Worm (Caenorhabditis elegans) whole organism, L2 larva: ENCODE results near the gene eef-1A.2.
A peak's percentile ranks its signal among the peaks of the same experiment; 100 is the strongest.

Experiments
- C34F6.9 ChIP-seq: fragments of 150-350 bp; optimal IDR thresholded peaks from 2 replicates; lab custom pipeline; 2014; ENCODE audit warnings: missing biosample characterization, missing genetic modification characterization
- F13H6.1 ChIP-seq: sonication (generic microtip); optimal IDR thresholded peaks from 2 replicates; lab custom pipeline; 2016; ENCODE audit warnings: missing genetic modification characterization, missing compliant biosample characterization
- R02D3.7 ChIP-seq: fragments of 150-350 bp; optimal IDR thresholded peaks from 2 replicates; lab custom pipeline; 2014; ENCODE audit warnings: missing biosample characterization, missing genetic modification characterization
- Y55F3AM.14 ChIP-seq: fragments of 200-800 bp; sonication (Bioruptor generic); optimal IDR thresholded peaks from 2 replicates; lab custom pipeline; 2018; ENCODE audit warnings: mild to moderate bottlenecking, missing genetic modification characterization, missing compliant biosample characterization
- ZK546.5 ChIP-seq: sonication (generic microtip); optimal IDR thresholded peaks from 2 replicates; lab custom pipeline; 2017; ENCODE audit warnings: missing biosample characterization, missing genetic modification characterization
- alr-1 ChIP-seq: fragments of 150-350 bp; optimal IDR thresholded peaks from 2 replicates; lab custom pipeline; 2014; ENCODE audit warnings: missing biosample characterization, missing genetic modification characterization
- aly-2 ChIP-seq: fragments of 150-350 bp; optimal IDR thresholded peaks from 2 replicates; lab custom pipeline; 2014; ENCODE audit warnings: missing biosample characterization, missing genetic modification characterization
- ama-1 ChIP-seq: fragments of 150-350 bp; optimal IDR thresholded peaks from 2 replicates; lab custom pipeline; 2018; ENCODE audit warnings: inconsistent platforms
- blmp-1 ChIP-seq: sonication (generic microtip); optimal IDR thresholded peaks from 2 replicates; lab custom pipeline; 2017; ENCODE audit warnings: missing genetic modification characterization, mild to moderate bottlenecking, missing compliant biosample characterization, antibody characterized with exemption, moderate library complexity; ENCODE audit not compliant: insufficient read depth
- ceh-16 ChIP-seq: fragments of 150-350 bp; optimal IDR thresholded peaks from 2 replicates; lab custom pipeline; 2014; ENCODE audit warnings: missing biosample characterization, missing genetic modification characterization
- ceh-82 ChIP-seq: fragments of 150-350 bp; optimal IDR thresholded peaks from 2 replicates; lab custom pipeline; 2014; ENCODE audit warnings: missing biosample characterization, missing genetic modification characterization
- crh-2 ChIP-seq: sonication (generic microtip); optimal IDR thresholded peaks from 2 replicates; lab custom pipeline; 2017; ENCODE audit warnings: missing biosample characterization, missing genetic modification characterization
- dmd-4 ChIP-seq: sonication (generic microtip); optimal IDR thresholded peaks from 2 replicates; lab custom pipeline; 2017; ENCODE audit warnings: missing biosample characterization, missing genetic modification characterization
- egl-27 ChIP-seq: sonication (generic microtip); optimal IDR thresholded peaks from 3 replicates; lab custom pipeline; 2017; ENCODE audit warnings: missing biosample characterization, missing genetic modification reagents, missing genetic modification characterization
- elt-1 ChIP-seq: fragments of 150-350 bp; optimal IDR thresholded peaks from 2 replicates; lab custom pipeline; 2014; ENCODE audit warnings: missing biosample characterization, missing genetic modification characterization
- elt-3 ChIP-seq: sonication (generic microtip); optimal IDR thresholded peaks from 2 replicates; lab custom pipeline; 2017; ENCODE audit warnings: missing biosample characterization, missing genetic modification characterization
- fos-1 ChIP-seq: fragments of 150-350 bp; optimal IDR thresholded peaks from 2 replicates; lab custom pipeline; 2014; ENCODE audit warnings: missing biosample characterization, missing genetic modification characterization
- gmeb-1 ChIP-seq: fragments of 150-350 bp; optimal IDR thresholded peaks from 2 replicates; lab custom pipeline; 2014; ENCODE audit warnings: missing biosample characterization, missing genetic modification characterization
- lin-11 ChIP-seq: fragments of 150-350 bp; sonication (generic microtip); optimal IDR thresholded peaks from 2 replicates; lab custom pipeline; 2014; ENCODE audit warnings: missing biosample characterization, missing genetic modification characterization, inconsistent platforms, mixed read lengths
- lin-13 ChIP-seq: fragments of 150-350 bp; optimal IDR thresholded peaks from 2 replicates; lab custom pipeline; 2014; ENCODE audit warnings: missing biosample characterization, missing genetic modification reagents, missing genetic modification characterization
- lin-39 ChIP-seq: fragments of 150-350 bp; optimal IDR thresholded peaks from 2 replicates; lab custom pipeline; 2014; ENCODE audit warnings: missing biosample characterization, missing genetic modification reagents, missing genetic modification characterization
- lsy-2 ChIP-seq, 2 experiments: fragments of 150-350 bp in 1 of 2; sonication (generic microtip) in 1 of 2; optimal IDR thresholded peaks; 2 replicates each; lab custom pipeline; 2014 to 2017; ENCODE audit warnings: missing biosample characterization in 2 of 2, missing genetic modification characterization in 2 of 2
- mab-5 ChIP-seq: fragments of 150-350 bp; optimal IDR thresholded peaks from 2 replicates; lab custom pipeline; 2014; ENCODE audit warnings: missing biosample characterization, missing genetic modification characterization
- mbf-1 ChIP-seq: sonication (generic microtip); optimal IDR thresholded peaks from 2 replicates; lab custom pipeline; 2017; ENCODE audit warnings: missing biosample characterization, missing genetic modification characterization
- mdl-1 ChIP-seq, 2 experiments: fragments of 150-350 bp in 1 of 2; sonication (generic microtip) in 1 of 2; optimal IDR thresholded peaks; 2 replicates each; lab custom pipeline; 2017; ENCODE audit warnings: missing biosample characterization in 2 of 2, missing genetic modification characterization in 2 of 2
- nhr-10 ChIP-seq: sonication (generic microtip); optimal IDR thresholded peaks from 2 replicates; lab custom pipeline; 2017; ENCODE audit warnings: missing biosample characterization, missing genetic modification characterization
- nhr-11 ChIP-seq: fragments of 150-350 bp; optimal IDR thresholded peaks from 2 replicates; lab custom pipeline; 2014; ENCODE audit warnings: missing biosample characterization, missing genetic modification characterization
- nhr-12 ChIP-seq: fragments of 150-350 bp; optimal IDR thresholded peaks from 2 replicates; lab custom pipeline; 2014; ENCODE audit warnings: missing biosample characterization, missing genetic modification characterization
- nhr-129 ChIP-seq: fragments of 150-350 bp; optimal IDR thresholded peaks from 2 replicates; lab custom pipeline; 2014; ENCODE audit warnings: missing biosample characterization, missing genetic modification characterization
- nhr-21 ChIP-seq: fragments of 150-350 bp; optimal IDR thresholded peaks from 2 replicates; lab custom pipeline; 2014; ENCODE audit warnings: missing biosample characterization, missing genetic modification characterization
- nhr-23 ChIP-seq: fragments of 150-350 bp; optimal IDR thresholded peaks from 2 replicates; lab custom pipeline; 2014; ENCODE audit warnings: missing biosample characterization, missing genetic modification reagents, missing genetic modification characterization
- nhr-237 ChIP-seq: fragments of 150-350 bp; optimal IDR thresholded peaks from 2 replicates; lab custom pipeline; 2014; ENCODE audit warnings: missing biosample characterization, missing genetic modification characterization
- nhr-25 ChIP-seq: fragments of 150-350 bp; sonication (generic microtip); optimal IDR thresholded peaks from 3 replicates; lab custom pipeline; 2014; ENCODE audit warnings: missing biosample characterization, missing genetic modification characterization
- nhr-6 ChIP-seq: fragments of 150-350 bp; optimal IDR thresholded peaks from 2 replicates; lab custom pipeline; 2014; ENCODE audit warnings: missing biosample characterization, missing genetic modification characterization
- nhr-77 ChIP-seq: fragments of 150-350 bp; optimal IDR thresholded peaks from 2 replicates; lab custom pipeline; 2014; ENCODE audit warnings: missing biosample characterization, missing genetic modification characterization
- peb-1 ChIP-seq: fragments of 150-350 bp; optimal IDR thresholded peaks from 2 replicates; lab custom pipeline; 2014; ENCODE audit warnings: missing biosample characterization, missing genetic modification characterization
- sem-4 ChIP-seq: fragments of 150-350 bp; optimal IDR thresholded peaks from 2 replicates; lab custom pipeline; 2014; ENCODE audit warnings: missing biosample characterization, missing genetic modification reagents, missing genetic modification characterization
- skn-1 ChIP-seq: sonication (generic microtip); optimal IDR thresholded peaks from 2 replicates; lab custom pipeline; 2017; ENCODE audit warnings: missing biosample characterization, missing genetic modification characterization
- sma-3 ChIP-seq: sonication (generic microtip); optimal IDR thresholded peaks from 2 replicates; lab custom pipeline; 2016; ENCODE audit warnings: missing genetic modification reagents, missing genetic modification characterization, missing compliant biosample characterization
- sma-9 ChIP-seq, 2 experiments: fragments of 150-350 bp in 1 of 2; sonication (generic microtip) in 1 of 2; optimal IDR thresholded peaks; 2 replicates each; lab custom pipeline; 2014 to 2016; ENCODE audit warnings: missing genetic modification characterization in 2 of 2, mild to moderate bottlenecking in 1 of 2, missing biosample characterization in 1 of 2, missing compliant biosample characterization in 1 of 2, missing genetic modification reagents in 1 of 2, moderate library complexity in 1 of 2
- snpc-4 ChIP-seq: fragments of 150-350 bp; optimal IDR thresholded peaks from 2 replicates; lab custom pipeline; 2014; ENCODE audit warnings: missing biosample characterization, missing genetic modification characterization
- unc-39 ChIP-seq: fragments of 150-350 bp; optimal IDR thresholded peaks from 2 replicates; lab custom pipeline; 2014; ENCODE audit warnings: missing biosample characterization, missing genetic modification characterization
- unc-55 ChIP-seq: fragments of 150-350 bp; sonication (generic microtip); optimal IDR thresholded peaks from 3 replicates; lab custom pipeline; 2014; ENCODE audit warnings: missing biosample characterization, missing genetic modification reagents, missing genetic modification characterization
- unc-62 ChIP-seq: fragments of 150-350 bp; optimal IDR thresholded peaks from 2 replicates; lab custom pipeline; 2014; ENCODE audit warnings: missing biosample characterization, missing genetic modification reagents, missing genetic modification characterization
- zag-1 ChIP-seq: fragments of 150-350 bp; optimal IDR thresholded peaks from 2 replicates; lab custom pipeline; 2014; ENCODE audit warnings: missing biosample characterization, missing genetic modification characterization
- ztf-1 ChIP-seq: fragments of 200-800 bp; sonication (Bioruptor generic); conservative IDR thresholded peaks from 2 replicates; pipeline ENCODE4 v1.3.6; 2022; ENCODE audit warnings: missing genetic modification characterization, missing compliant biosample characterization
- ztf-11 ChIP-seq: sonication (generic microtip); optimal IDR thresholded peaks from 2 replicates; lab custom pipeline; 2017; ENCODE audit warnings: missing biosample characterization, missing genetic modification characterization
- ztf-4 ChIP-seq: fragments of 150-350 bp; optimal IDR thresholded peaks from 2 replicates; lab custom pipeline; 2014; ENCODE audit warnings: missing biosample characterization, missing genetic modification characterization

The eef-1A.2 gene

ce11 chrX:7808388-7808787 lies 15.1 kb upstream of the eef-1A.2 start:
- TF ChIP-seq nhr-77 (tag; lab: Kevin White, UChicago) (no peak), sem-4 (tag; lab: Kevin White, UChicago) (no peak), zag-1 (tag; lab: Kevin White, UChicago) (no peak), nhr-10 (tag; lab: Kevin White, UChicago) (no peak)

DNA sequence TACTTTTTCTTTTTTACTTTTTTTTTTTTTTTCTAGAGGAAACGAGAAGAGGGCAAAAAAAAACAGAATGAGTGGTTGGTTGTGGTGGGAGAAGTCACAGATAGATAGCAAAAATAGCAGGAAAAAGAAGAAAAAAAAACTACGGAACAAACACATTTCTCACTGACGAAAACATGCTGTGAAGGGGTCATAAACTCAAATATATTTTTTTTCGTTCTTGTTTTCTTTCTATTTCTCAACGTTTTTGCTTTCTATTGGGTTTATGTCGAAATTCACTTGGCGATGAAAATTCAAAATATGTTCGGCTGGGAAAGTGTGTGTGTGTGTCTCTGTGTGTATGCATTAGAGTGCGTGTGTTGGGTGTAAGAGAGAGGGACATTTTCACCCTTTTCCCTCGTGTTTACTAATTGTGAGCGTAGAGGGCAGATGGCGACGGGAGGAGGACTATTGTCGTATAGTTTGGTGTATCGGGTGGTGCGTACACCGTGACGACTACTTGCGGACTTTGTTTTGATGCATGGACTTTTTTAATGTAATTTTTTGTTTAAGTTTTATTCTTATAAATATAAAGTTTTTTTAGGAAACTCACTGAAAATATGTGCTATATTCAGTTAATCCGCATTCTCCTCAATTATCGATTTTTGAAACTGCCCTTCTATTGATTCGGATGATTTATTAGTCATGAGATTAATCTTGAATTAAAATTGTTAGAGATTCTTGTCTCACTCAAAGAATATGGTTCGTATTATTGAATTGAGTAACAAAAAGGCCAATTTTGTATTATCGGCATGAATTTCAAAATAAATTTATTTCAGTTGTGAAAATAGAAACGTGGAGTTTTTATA lies 13.9 kb upstream of the eef-1A.2 start:
- TF ChIP-seq gmeb-1 (tag; lab: Kevin White, UChicago) (no peak), nhr-237 (tag; lab: Kevin White, UChicago) (no peak), snpc-4 (tag; lab: Kevin White, UChicago) (no peak), egl-27 (peak; percentile 12), dmd-4 (no peak), mab-5 (tag; lab: Kevin White, UChicago) (no peak), mdl-1 (tag; optimal IDR thresholded peaks at IDR 0.05; lab: Kevin White, UChicago) (peak in 1 of 2 experiments; percentile 23), ztf-4 (peak; percentile 42), skn-1 (tag; lab: Kevin White, UChicago) (no peak), ama-1 (lab: Kevin White, UChicago) (no peak), C34F6.9 (tag; lab: Kevin White, UChicago) (peak; percentile 79), nhr-23 (tag; lab: Kevin White, UChicago) (no peak), unc-62 (GFP tag; lab: Kevin White, UChicago) (no peak), nhr-129 (tag; lab: Kevin White, UChicago) (peak; percentile 92), alr-1 (no peak), sem-4 (tag; lab: Kevin White, UChicago) (peak; percentile 29), lin-39 (tag; lab: Kevin White, UChicago) (no peak), zag-1 (tag; lab: Kevin White, UChicago) (peak; percentile 35), sma-9 (GFP tag; optimal IDR thresholded peaks at IDR 0.05; lab: Kevin White, UChicago) (peak; percentile 48), sma-9 (tag; optimal IDR thresholded peaks at IDR 0.05; lab: Kevin White, UChicago) (no peak), crh-2 (tag; lab: Kevin White, UChicago) (peak; percentile 76), nhr-12 (tag; lab: Kevin White, UChicago) (no peak), unc-39 (no peak), nhr-21 (tag; lab: Kevin White, UChicago) (no peak), ztf-11 (no peak), lin-13 (GFP tag; lab: Kevin White, UChicago) (no peak), ceh-16 (tag; lab: Kevin White, UChicago) (peak; percentile 32), nhr-6 (tag; lab: Kevin White, UChicago) (peak; percentile 70), fos-1 (tag; lab: Kevin White, UChicago) (peak; percentile 40), unc-55 (GFP tag; lab: Kevin White, UChicago) (peak; percentile 22), sma-3 (GFP tag; lab: Kevin White, UChicago) (peak; percentile 2), elt-1 (tag; lab: Kevin White, UChicago) (no peak), nhr-77 (tag; lab: Kevin White, UChicago) (no peak), lin-11 (tag; lab: Kevin White, UChicago) (no peak), blmp-1 (tag; lab: Kevin White, UChicago) (peak; percentile 59), peb-1 (tag; lab: Kevin White, UChicago) (no peak), nhr-11 (tag; lab: Kevin White, UChicago) (no peak), aly-2 (tag; lab: Kevin White, UChicago) (no peak), Y55F3AM.14 (no peak), mbf-1 (no peak), nhr-25 (peak; percentile 64), lsy-2 (tag; optimal IDR thresholded peaks at IDR 0.05; lab: Kevin White, UChicago) (peak; percentile 15 to 66), nhr-10 (tag; lab: Kevin White, UChicago) (no peak), elt-3 (tag; lab: Kevin White, UChicago) (no peak), ztf-1 (no peak), ZK546.5 (no peak), F13H6.1 (peak; percentile 75), ceh-82 (tag; lab: Kevin White, UChicago) (no peak), R02D3.7 (tag; lab: Kevin White, UChicago) (no peak)
